Fruit fly (Drosophila melanogaster) whole organism, pupa: ENCODE results near the gene Zip71B.

Source experiments
- CG10348 ChIP-seq: fragments of 200-800 bp; sonication (Bioruptor generic); IDR thresholded peaks from 2 replicates; pipeline ENCODE4 v1.3.6; 2022; ENCODE audit warnings: missing biosample characterization, missing genetic modification characterization
- CG12605 ChIP-seq: fragments of 200-800 bp; sonication (Bioruptor generic); IDR thresholded peaks from 2 replicates; pipeline ENCODE4 v1.3.6; 2022; ENCODE audit warnings: missing biosample characterization, missing genetic modification characterization
- CG13204 ChIP-seq: fragments of 200-800 bp; sonication (Bioruptor generic); optimal IDR thresholded peaks from 2 replicates; lab custom pipeline; 2018; ENCODE audit warnings: missing biosample characterization, mild to moderate bottlenecking, missing genetic modification characterization, moderate library complexity
- CG14655 ChIP-seq: fragments of 200-800 bp; sonication (Bioruptor generic); optimal IDR thresholded peaks from 3 replicates; lab custom pipeline; 2017; ENCODE audit warnings: mild to moderate bottlenecking, missing biosample characterization, missing genetic modification reagents, missing genetic modification characterization
- CG15710 ChIP-seq: fragments of 200-800 bp; sonication (Bioruptor generic); optimal IDR thresholded peaks from 2 replicates; lab custom pipeline; 2018; ENCODE audit warnings: missing biosample characterization, mild to moderate bottlenecking, missing genetic modification characterization, moderate library complexity
- CG17806 ChIP-seq: fragments of 200-800 bp; sonication (Bioruptor generic); optimal IDR thresholded peaks from 2 replicates; lab custom pipeline; 2018; ENCODE audit warnings: missing biosample characterization, mild to moderate bottlenecking, missing genetic modification characterization, moderate library complexity
- CG32121 ChIP-seq: fragments of 200-800 bp; sonication (Bioruptor generic); IDR thresholded peaks from 2 replicates; pipeline ENCODE4 v1.3.6; 2022; ENCODE audit warnings: missing biosample characterization, missing genetic modification characterization
- CG34367 ChIP-seq: fragments of 200-800 bp; sonication (Bioruptor generic); optimal IDR thresholded peaks from 2 replicates; lab custom pipeline; 2018; ENCODE audit warnings: missing biosample characterization, mild to moderate bottlenecking, missing genetic modification characterization
- CG4496 ChIP-seq: fragments of 200-800 bp; sonication (Bioruptor generic); IDR thresholded peaks from 3 replicates; pipeline ENCODE4 v1.3.6; 2022; ENCODE audit warnings: missing biosample characterization, missing genetic modification characterization
- CG8159 ChIP-seq: fragments of 200-800 bp; sonication (Bioruptor generic); optimal IDR thresholded peaks from 3 replicates; lab custom pipeline; 2018; ENCODE audit warnings: missing biosample characterization, mild to moderate bottlenecking, missing genetic modification characterization, moderate library complexity
- CG8301 ChIP-seq: fragments of 200-800 bp; sonication (Bioruptor generic); optimal IDR thresholded peaks from 2 replicates; lab custom pipeline; 2018; ENCODE audit warnings: missing biosample characterization, mild to moderate bottlenecking, missing genetic modification characterization
- CG9948 ChIP-seq: fragments of 200-800 bp; sonication (Bioruptor generic); optimal IDR thresholded peaks from 2 replicates; lab custom pipeline; 2018; ENCODE audit warnings: missing biosample characterization, mild to moderate bottlenecking, missing genetic modification characterization, moderate library complexity
- D1 ChIP-seq: fragments of 200-800 bp; sonication (Bioruptor generic); optimal IDR thresholded peaks from 2 replicates; lab custom pipeline; 2018; ENCODE audit warnings: missing biosample characterization, mild to moderate bottlenecking, missing genetic modification characterization, moderate library complexity
- EcR ChIP-seq: fragments of 200-800 bp; sonication (Bioruptor generic); optimal IDR thresholded peaks from 3 replicates; lab custom pipeline; 2019; ENCODE audit warnings: missing biosample characterization, missing genetic modification characterization, mild to moderate bottlenecking, moderate library complexity, missing genetic modification reagents
- Ets98B ChIP-seq: fragments of 200-800 bp; sonication (Bioruptor generic); IDR thresholded peaks from 2 replicates; pipeline ENCODE4 v1.3.6; 2022; ENCODE audit warnings: missing biosample characterization, missing genetic modification characterization
- Pif1A ChIP-seq: fragments of 200-800 bp; sonication (Bioruptor generic); optimal IDR thresholded peaks from 3 replicates; lab custom pipeline; 2016; ENCODE audit warnings: missing biosample characterization, missing genetic modification characterization
- Pif1B ChIP-seq: fragments of 200-800 bp; sonication (Bioruptor generic); optimal IDR thresholded peaks from 3 replicates; lab custom pipeline; 2016; ENCODE audit warnings: missing biosample characterization, missing genetic modification characterization
- Snoo ChIP-seq: fragments of 200-800 bp; sonication (Bioruptor generic); optimal IDR thresholded peaks from 3 replicates; lab custom pipeline; 2017; ENCODE audit warnings: missing biosample characterization, mild to moderate bottlenecking, missing genetic modification characterization, inconsistent platforms
- fd96Ca ChIP-seq: fragments of 200-800 bp; sonication (Bioruptor generic); IDR thresholded peaks from 3 replicates; pipeline ENCODE4 v1.3.6; 2022; ENCODE audit warnings: missing biosample characterization, missing genetic modification characterization
- gl ChIP-seq: fragments of 200-800 bp; sonication (Bioruptor generic); optimal IDR thresholded peaks from 2 replicates; lab custom pipeline; 2018; ENCODE audit warnings: missing biosample characterization, mild to moderate bottlenecking, missing genetic modification characterization
- rn ChIP-seq: fragments of 200-800 bp; sonication (Bioruptor generic); IDR thresholded peaks from 2 replicates; pipeline ENCODE4 v1.3.6; 2022; ENCODE audit warnings: missing biosample characterization, missing genetic modification characterization

Zip71B gene

dm6 chr3L:15034061-15034713 lies 42.1 kb downstream of the Zip71B start:
- TF ChIP-seq CG10348 (GFP tag; lab: Robert Waterston, UW), result no peak
- TF ChIP-seq CG15710 (tag; lab: Kevin White, UChicago), result peak; percentile 25
- no peak for TF ChIP-seq CG32121 (GFP tag; lab: Robert Waterston, UW)
- no peak for TF ChIP-seq CG13204
- no peak for TF ChIP-seq EcR (GFP tag; lab: Kevin White, UChicago)
- no peak for TF ChIP-seq CG17806
- no peak for TF ChIP-seq Ets98B (GFP tag; lab: Robert Waterston, UW)
- TF ChIP-seq Snoo (tag; lab: Kevin White, UChicago), result no peak
- no peak for TF ChIP-seq Pif1B (GFP tag; lab: Kevin White, UChicago)
- TF ChIP-seq CG8301, result no peak
- no peak for TF ChIP-seq CG9948 (tag; lab: Kevin White, UChicago)
- no peak for TF ChIP-seq gl (tag; lab: Kevin White, UChicago)
- TF ChIP-seq CG14655 (GFP tag; lab: Kevin White, UChicago), result peak; percentile 19
- no peak for TF ChIP-seq CG12605 (GFP tag; lab: Robert Waterston, UW)
- TF ChIP-seq CG8159 (tag; lab: Kevin White, UChicago), result peak; percentile 51
- TF ChIP-seq CG34367 (tag; lab: Kevin White, UChicago), result no peak

- no peak for TF ChIP-seq CG34367 (tag; lab: Kevin White, UChicago)
- TF ChIP-seq CG14655 (GFP tag; lab: Kevin White, UChicago), result no peak
- TF ChIP-seq CG8301, result no peak
- TF ChIP-seq CG12605 (GFP tag; lab: Robert Waterston, UW), result no peak
- TF ChIP-seq CG17806, result no peak
- no peak for TF ChIP-seq D1 (tag; lab: Kevin White, UChicago)
- TF ChIP-seq rn, result no peak
- TF ChIP-seq fd96Ca (GFP tag; lab: Robert Waterston, UW), result no peak
- no peak for TF ChIP-seq CG4496 (GFP tag; lab: Robert Waterston, UW)
- TF ChIP-seq EcR (GFP tag; lab: Kevin White, UChicago), result no peak
- TF ChIP-seq CG32121 (GFP tag; lab: Robert Waterston, UW), result no peak
- TF ChIP-seq Pif1A (GFP tag; lab: Kevin White, UChicago), result no peak
- no peak for TF ChIP-seq Ets98B (GFP tag; lab: Robert Waterston, UW)
- TF ChIP-seq Pif1B (GFP tag; lab: Kevin White, UChicago), result no peak
- TF ChIP-seq Snoo (tag; lab: Kevin White, UChicago), result no peak
- TF ChIP-seq CG15710 (tag; lab: Kevin White, UChicago), result no peak
- TF ChIP-seq gl (tag; lab: Kevin White, UChicago), result no peak
- no peak for TF ChIP-seq CG13204
- no peak for TF ChIP-seq CG10348 (GFP tag; lab: Robert Waterston, UW)
These were observed 42.6 kb downstream of the Zip71B start for dm6 chr3L:15034714-15035076.

dm6 chr3L:15035585-15035984 lies 43.5 kb downstream of the Zip71B start:
- TF ChIP-seq EcR (GFP tag; lab: Kevin White, UChicago) (no peak), CG17806 (no peak), Snoo (tag; lab: Kevin White, UChicago) (no peak), CG15710 (tag; lab: Kevin White, UChicago) (no peak), rn (no peak), CG8301 (no peak), CG34367 (tag; lab: Kevin White, UChicago) (no peak), Pif1A (GFP tag; lab: Kevin White, UChicago) (peak; percentile 5), CG14655 (GFP tag; lab: Kevin White, UChicago) (peak; percentile 31), CG8159 (tag; lab: Kevin White, UChicago) (peak; percentile 41), D1 (tag; lab: Kevin White, UChicago) (no peak), CG32121 (GFP tag; lab: Robert Waterston, UW) (no peak), CG9948 (tag; lab: Kevin White, UChicago) (no peak), CG12605 (GFP tag; lab: Robert Waterston, UW) (no peak), gl (tag; lab: Kevin White, UChicago) (no peak)

dm6 chr3L:15039510-15039909 lies 47.4 kb downstream of the Zip71B start:
- TF ChIP-seq CG15710 (tag; lab: Kevin White, UChicago), result no peak
- TF ChIP-seq CG17806, result no peak
- no peak for TF ChIP-seq CG32121 (GFP tag; lab: Robert Waterston, UW)
- no peak for TF ChIP-seq CG8159 (tag; lab: Kevin White, UChicago)
- TF ChIP-seq CG13204, result no peak
- TF ChIP-seq Ets98B (GFP tag; lab: Robert Waterston, UW), result no peak
- TF ChIP-seq CG34367 (tag; lab: Kevin White, UChicago), result no peak
- TF ChIP-seq Pif1B (GFP tag; lab: Kevin White, UChicago), result no peak
- no peak for TF ChIP-seq fd96Ca (GFP tag; lab: Robert Waterston, UW)

dm6 chr3L:15040329-15040886 lies 48.3 kb downstream of the Zip71B start:
- TF ChIP-seq CG8159 (tag; lab: Kevin White, UChicago) (no peak), gl (tag; lab: Kevin White, UChicago) (no peak), CG9948 (tag; lab: Kevin White, UChicago) (no peak), CG12605 (GFP tag; lab: Robert Waterston, UW) (no peak), CG14655 (GFP tag; lab: Kevin White, UChicago) (no peak), CG15710 (tag; lab: Kevin White, UChicago) (no peak), Ets98B (GFP tag; lab: Robert Waterston, UW) (no peak)
